Fruit fly (Drosophila melanogaster) whole organism: ENCODE results near the gene Lcp65Ae.

Source experiments
- CG8478 ChIP-seq: fragments of >200 bp; optimal IDR thresholded peaks from 2 replicates; lab custom pipeline; 2018; ENCODE audit warnings: inconsistent platforms
- Dll ChIP-seq: fragments of >200 bp; optimal IDR thresholded peaks from 2 replicates; lab custom pipeline; 2017
- pan ChIP-seq: fragments of >200 bp; optimal IDR thresholded peaks from 2 replicates; lab custom pipeline; 2017
- psq ChIP-seq: fragments of >200 bp; optimal IDR thresholded peaks from 2 replicates; lab custom pipeline; 2017

DNA sequence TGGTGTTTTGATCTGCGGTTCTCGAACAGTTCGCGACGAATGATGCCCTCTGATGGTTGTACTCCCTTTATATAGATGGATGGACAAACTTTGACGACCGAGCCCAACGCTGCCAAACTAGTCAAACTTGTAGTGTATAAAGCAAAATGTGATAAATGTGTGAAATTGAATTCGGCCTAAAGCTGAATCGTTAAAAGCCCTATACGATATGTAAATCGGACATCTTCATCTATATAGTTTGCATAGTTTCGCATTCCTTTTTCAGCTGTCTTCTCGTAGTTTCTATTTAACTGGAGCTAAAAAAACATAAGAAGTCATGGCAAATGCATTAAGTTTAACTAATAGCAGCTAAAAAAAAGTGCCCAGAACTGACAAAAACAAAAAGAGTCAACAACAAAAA, 4.4 kb downstream of the Lcp65Ae start, which contains the start of gene Lcp65Ag2:
- TF ChIP-seq CG8478 (no peak), Dll (lab: Kevin White, UChicago) (no peak), pan (no peak), psq (lab: Kevin White, UChicago) (no peak)
